Fruit fly (Drosophila melanogaster): Measurements from ENCODE around the gene vri.
A peak's percentile ranks its signal among the peaks of the same experiment; 100 is the strongest.

vri gene

DNA sequence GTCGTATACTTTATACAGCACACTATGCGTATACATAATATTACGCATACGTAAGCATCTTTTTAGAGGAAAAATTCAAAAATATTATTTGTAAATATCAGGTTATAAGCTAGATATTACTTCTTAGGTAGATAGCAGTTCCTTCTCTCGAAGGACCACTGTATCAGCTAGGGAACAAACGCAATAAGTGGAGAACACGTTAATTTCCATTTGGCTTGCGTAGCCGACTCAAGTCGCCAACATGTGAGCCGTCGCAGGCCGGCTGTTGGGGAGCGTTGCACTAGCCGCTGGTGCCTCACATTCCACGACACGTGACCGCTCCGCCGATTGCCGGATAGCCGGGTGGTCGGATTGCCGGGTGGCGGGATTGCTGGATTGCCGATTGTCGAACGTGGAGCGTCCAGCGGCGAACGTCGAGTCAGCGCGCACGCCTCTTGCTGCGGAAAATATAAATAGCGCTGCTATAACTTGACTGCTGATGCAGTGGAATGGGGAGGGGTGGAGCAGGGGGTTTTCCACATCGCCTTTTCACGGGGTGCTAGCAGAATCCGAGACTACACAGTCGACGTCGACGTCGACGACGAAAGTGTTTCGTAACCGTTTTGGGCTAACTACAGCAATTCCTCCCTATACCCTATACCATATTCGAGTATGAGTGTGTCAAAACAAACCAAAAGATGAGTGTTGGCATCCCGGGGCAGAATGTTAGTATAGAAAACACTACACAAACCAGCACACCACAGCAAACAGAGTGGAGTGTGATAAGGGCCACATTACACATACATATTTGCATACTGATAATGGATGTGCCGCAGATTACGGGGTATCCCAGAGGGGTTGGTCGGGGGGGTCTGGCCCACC lies 14.5 kb downstream of the vri start (continued):
- TF ChIP-seq Dfd (GFP tag; optimal IDR thresholded peaks at IDR 0.05) (no peak), Gsc (GFP tag; IDR thresholded peaks at IDR 0.05) (no peak), CG11085 (GFP tag; IDR thresholded peaks at IDR 0.05) (no peak), stc (GFP tag; IDR thresholded peaks at IDR 0.05) (no peak), BtbVII (GFP tag; optimal IDR thresholded peaks at IDR 0.05) (no peak), psq (GFP tag; optimal IDR thresholded peaks at IDR 0.05) (no peak), gem (tag; optimal IDR thresholded peaks at IDR 0.05) (no peak), onecut (GFP tag; IDR thresholded peaks at IDR 0.05) (peak; percentile 21; the same call in 1 of the 2 replicates), Mes4 (GFP tag; optimal IDR thresholded peaks at IDR 0.05) (peak; percentile 17), CG11723 (GFP tag; optimal IDR thresholded peaks at IDR 0.05) (no peak), bowl (GFP tag; IDR thresholded peaks at IDR 0.05) (no peak), Antp (GFP tag; optimal IDR thresholded peaks at IDR 0.05) (peak; percentile 18), CG9215 (GFP tag; IDR thresholded peaks at IDR 0.05) (no peak), Hmr (GFP tag; optimal IDR thresholded peaks at IDR 0.05) (no peak), gfzf (GFP tag; optimal IDR thresholded peaks at IDR 0.05) (no peak), CG15514 (GFP tag; optimal IDR thresholded peaks at IDR 0.05) (peak; percentile 1), Dp (GFP tag; optimal IDR thresholded peaks at IDR 0.05) (no peak), cwo (GFP tag; optimal IDR thresholded peaks at IDR 0.05) (peak; percentile 82), CG31441 (GFP tag; IDR thresholded peaks at IDR 0.05) (0 out of 2 replicates have a peak, but pooled peaks have one; percentile 8), CG1529 (GFP tag; optimal IDR thresholded peaks at IDR 0.05) (no peak), ranshi (GFP tag; IDR thresholded peaks at IDR 0.05) (no peak), CG12659 (GFP tag; optimal IDR thresholded peaks at IDR 0.05) (no peak), CG2199 (GFP tag; IDR thresholded peaks at IDR 0.05) (no peak), repo (GFP tag; optimal IDR thresholded peaks at IDR 0.05) (no peak), D (optimal IDR thresholded peaks at IDR 0.05) (no peak), D (GFP tag; optimal IDR thresholded peaks at IDR 0.05) (peak; percentile 9), CG7839 (tag; optimal IDR thresholded peaks at IDR 0.05) (peak; percentile 6), CG17802 (tag; optimal IDR thresholded peaks at IDR 0.05) (peak; percentile 26), Taf1 (GFP tag; IDR thresholded peaks at IDR 0.05) (no peak), CG14710 (tag; optimal IDR thresholded peaks at IDR 0.05) (peak; percentile 10), HLHmδ (GFP tag; optimal IDR thresholded peaks at IDR 0.05) (peak; percentile 18), ci (GFP tag; IDR thresholded peaks at IDR 0.05) (peak; percentile 53; the same call in 2 of the 3 replicates), crc (GFP tag; optimal IDR thresholded peaks at IDR 0.05) (no peak), B-H2 (GFP tag; optimal IDR thresholded peaks at IDR 0.05) (no peak), CG16779 (GFP tag; IDR thresholded peaks at IDR 0.05) (no peak), hth (optimal IDR thresholded peaks at IDR 0.05) (no peak), Spps (tag; optimal IDR thresholded peaks at IDR 0.05) (no peak), twi (tag; optimal IDR thresholded peaks at IDR 0.05) (no peak), CG10366 (GFP tag; IDR thresholded peaks at IDR 0.05) (no peak), Xbp1 (GFP tag; optimal IDR thresholded peaks at IDR 0.05) (no peak), nom (GFP tag; optimal IDR thresholded peaks at IDR 0.05) (no peak), mam (GFP tag; optimal IDR thresholded peaks at IDR 0.05) (no peak), CG42726 (GFP tag; IDR thresholded peaks at IDR 0.05; ENCODE audit: partially characterized antibody) (0 out of 2 replicates have a peak, but pooled peaks have one; percentile 6), Doc3 (GFP tag; IDR thresholded peaks at IDR 0.05; ENCODE audit: partially characterized antibody) (no peak), CG11247 (GFP tag; IDR thresholded peaks at IDR 0.05) (no peak), zf30C (GFP tag; optimal IDR thresholded peaks at IDR 0.05) (no peak), CG12744 (GFP tag; optimal IDR thresholded peaks at IDR 0.05) (no peak), run (tag; optimal IDR thresholded peaks at IDR 0.05) (no peak), cg (GFP tag; optimal IDR thresholded peaks at IDR 0.05) (no peak), CG1792 (GFP tag; optimal IDR thresholded peaks at IDR 0.05) (no peak)

Measured in whole organism, embryonic.